Fruit fly (Drosophila melanogaster) whole organism, embryonic: ENCODE data around the gene CG6432.

ENCODE experiments used
- Ada2b ChIP-seq: fragments of 200-800 bp; sonication (Bioruptor generic); IDR thresholded peaks from 2 replicates; pipeline ENCODE4 v1.3.6; 2022; ENCODE audit warnings: missing biosample characterization, missing genetic modification characterization
- Aef1 ChIP-seq: fragments of 200-800 bp; sonication (Bioruptor generic); IDR thresholded peaks from 3 replicates; pipeline ENCODE4 v1.3.6; 2022; ENCODE audit warnings: missing biosample characterization, missing genetic modification characterization
- B-H1 ChIP-seq: fragments of 200-800 bp; sonication (Bioruptor generic); IDR thresholded peaks from 3 replicates; pipeline ENCODE4 v1.3.6; 2022; ENCODE audit warnings: missing biosample characterization, missing genetic modification characterization
- CG10267 ChIP-seq: fragments of 200-800 bp; sonication (Bioruptor generic); optimal IDR thresholded peaks from 2 replicates; lab custom pipeline; 2018; ENCODE audit warnings: missing biosample characterization, mild to moderate bottlenecking, missing genetic modification characterization, moderate library complexity
- CG10321 ChIP-seq: fragments of 200-800 bp; sonication (Bioruptor generic); IDR thresholded peaks from 2 replicates; pipeline ENCODE4 v1.3.6; 2022; ENCODE audit warnings: missing biosample characterization, missing genetic modification characterization
- CG11456 ChIP-seq: fragments of 200-800 bp; sonication (Bioruptor generic); IDR thresholded peaks from 3 replicates; pipeline ENCODE4 v1.3.6; 2022; ENCODE audit warnings: missing biosample characterization, missing genetic modification characterization
- CG1233 ChIP-seq: fragments of 200-800 bp; sonication (Bioruptor generic); optimal IDR thresholded peaks from 4 replicates; lab custom pipeline; 2018; ENCODE audit warnings: missing biosample characterization, mild to moderate bottlenecking, missing genetic modification characterization
- CG12942 ChIP-seq: fragments of 200-800 bp; sonication (Bioruptor generic); optimal IDR thresholded peaks from 3 replicates; lab custom pipeline; 2016; ENCODE audit warnings: missing biosample characterization, missing genetic modification characterization
- CG14965 ChIP-seq: fragments of 200-800 bp; sonication (Bioruptor generic); optimal IDR thresholded peaks from 2 replicates; lab custom pipeline; 2016; ENCODE audit warnings: missing biosample characterization, missing genetic modification characterization, borderline replicate concordance
- CG15601 ChIP-seq: fragments of 200-800 bp; sonication (Bioruptor generic); optimal IDR thresholded peaks from 3 replicates; lab custom pipeline; 2019; ENCODE audit warnings: missing biosample characterization, mild to moderate bottlenecking, missing genetic modification characterization, moderate library complexity
- CG15696 ChIP-seq: fragments of 200-800 bp; sonication (Bioruptor generic); optimal IDR thresholded peaks from 2 replicates; lab custom pipeline; 2019; ENCODE audit warnings: missing biosample characterization, mild to moderate bottlenecking, missing genetic modification characterization, moderate library complexity
- CG17186 ChIP-seq: fragments of 200-800 bp; sonication (Bioruptor generic); optimal IDR thresholded peaks from 3 replicates; lab custom pipeline; 2017; ENCODE audit warnings: missing biosample characterization, missing genetic modification reagents, missing genetic modification characterization
- CG17568 ChIP-seq: fragments of 200-800 bp; sonication (Bioruptor generic); optimal IDR thresholded peaks from 2 replicates; lab custom pipeline; 2018; ENCODE audit warnings: missing biosample characterization, mild to moderate bottlenecking, missing genetic modification characterization, moderate library complexity
- CG17612 ChIP-seq: fragments of 200-800 bp; sonication (Bioruptor generic); IDR thresholded peaks from 2 replicates; pipeline ENCODE4 v1.3.6; 2022; ENCODE audit warnings: missing biosample characterization, missing genetic modification characterization
- CG17802 ChIP-seq: fragments of 200-800 bp; sonication (Bioruptor generic); optimal IDR thresholded peaks from 2 replicates; lab custom pipeline; 2018; ENCODE audit warnings: missing biosample characterization, mild to moderate bottlenecking, missing genetic modification characterization, moderate library complexity
- CG2889 ChIP-seq: fragments of 200-800 bp; sonication (Bioruptor generic); IDR thresholded peaks from 3 replicates; pipeline ENCODE4 v1.3.6; 2022; ENCODE audit warnings: missing biosample characterization, missing genetic modification characterization
- CG3838 ChIP-seq: fragments of 200-800 bp; sonication (Bioruptor generic); optimal IDR thresholded peaks from 3 replicates; lab custom pipeline; 2016; ENCODE audit warnings: missing biosample characterization, missing genetic modification characterization
- CG4424 ChIP-seq: fragments of 200-800 bp; sonication (Bioruptor generic); optimal IDR thresholded peaks from 3 replicates; lab custom pipeline; 2016; ENCODE audit warnings: missing biosample characterization, missing genetic modification characterization
- CG8089 ChIP-seq: fragments of 200-800 bp; sonication (Bioruptor generic); optimal IDR thresholded peaks from 3 replicates; lab custom pipeline; 2016; ENCODE audit warnings: missing biosample characterization, missing genetic modification characterization
- CG8281 ChIP-seq: fragments of 200-800 bp; sonication (Bioruptor generic); optimal IDR thresholded peaks from 2 replicates; lab custom pipeline; 2018; ENCODE audit warnings: missing biosample characterization, mild to moderate bottlenecking, missing genetic modification characterization, moderate library complexity
- CG8478 ChIP-seq: fragments of >200 bp; optimal IDR thresholded peaks from 2 replicates; lab custom pipeline; 2018
- CG8924 ChIP-seq: fragments of 200-800 bp; optimal IDR thresholded peaks from 3 replicates; lab custom pipeline; 2019; ENCODE audit warnings: missing biosample characterization, mild to moderate bottlenecking, missing genetic modification characterization, moderate library complexity
- E2f2 ChIP-seq: fragments of 200-800 bp; sonication (Bioruptor generic); IDR thresholded peaks from 2 replicates; pipeline ENCODE4 v1.3.6; 2022; ENCODE audit warnings: missing biosample characterization, missing genetic modification characterization
- HLH54F ChIP-seq: fragments of 200-800 bp; sonication (Bioruptor generic); optimal IDR thresholded peaks from 3 replicates; lab custom pipeline; 2016; ENCODE audit warnings: missing biosample characterization, missing genetic modification characterization
- Hand ChIP-seq: fragments of 200-800 bp; sonication (Bioruptor generic); optimal IDR thresholded peaks from 2 replicates; lab custom pipeline; 2017; ENCODE audit warnings: mild to moderate bottlenecking, missing biosample characterization, missing genetic modification reagents, missing genetic modification characterization
- Hr78 ChIP-seq, 2 experiments: fragments of 200-800 bp in 1 of 2; fragments of >200 bp in 1 of 2; sonication (Bioruptor generic) in 1 of 2; optimal IDR thresholded peaks; 2 replicates each; lab custom pipeline; 2017 to 2019; ENCODE audit warnings: missing biosample characterization in 2 of 2, missing genetic modification characterization in 2 of 2, mild to moderate bottlenecking in 1 of 2, moderate library complexity in 1 of 2
- NFAT ChIP-seq: fragments of 200-800 bp; sonication (Bioruptor generic); IDR thresholded peaks from 2 replicates; pipeline ENCODE4 v1.3.6; 2022; ENCODE audit warnings: missing biosample characterization, missing genetic modification characterization
- PHDP ChIP-seq: fragments of 200-800 bp; sonication (Bioruptor generic); optimal IDR thresholded peaks from 3 replicates; lab custom pipeline; 2018; ENCODE audit warnings: missing biosample characterization, mild to moderate bottlenecking, missing genetic modification characterization, moderate library complexity
- Spps ChIP-seq: fragments of 200-800 bp; sonication (Bioruptor generic); optimal IDR thresholded peaks from 2 replicates; lab custom pipeline; 2018; ENCODE audit warnings: missing biosample characterization, mild to moderate bottlenecking, missing genetic modification characterization
- Taf1 ChIP-seq: fragments of 200-800 bp; sonication (Bioruptor generic); IDR thresholded peaks from 2 replicates; pipeline ENCODE4 v1.3.6; 2022; ENCODE audit warnings: missing biosample characterization, missing genetic modification characterization
- disco-r ChIP-seq: fragments of 200-800 bp; sonication (Bioruptor generic); optimal IDR thresholded peaks from 2 replicates; lab custom pipeline; 2016; ENCODE audit warnings: missing biosample characterization, missing genetic modification characterization
- dm ChIP-seq: fragments of 200-800 bp; sonication (Bioruptor generic); optimal IDR thresholded peaks from 3 replicates; lab custom pipeline; 2016; ENCODE audit warnings: missing biosample characterization, missing genetic modification characterization
- en ChIP-seq: fragments of 200-800 bp; sonication (Bioruptor generic); optimal IDR thresholded peaks from 2 replicates; lab custom pipeline; 2016; ENCODE audit warnings: missing biosample characterization, missing genetic modification characterization
- fd64A ChIP-seq: fragments of 200-800 bp; sonication (Bioruptor generic); optimal IDR thresholded peaks from 3 replicates; lab custom pipeline; 2018; ENCODE audit warnings: missing biosample characterization, mild to moderate bottlenecking, missing genetic modification characterization
- gcm2 ChIP-seq: fragments of 200-800 bp; sonication (Bioruptor generic); optimal IDR thresholded peaks from 2 replicates; lab custom pipeline; 2016; ENCODE audit warnings: missing biosample characterization, missing genetic modification characterization
- grn ChIP-seq: fragments of 200-800 bp; sonication (Bioruptor generic); optimal IDR thresholded peaks from 3 replicates; lab custom pipeline; 2017; ENCODE audit warnings: missing biosample characterization, missing genetic modification characterization
- gro ChIP-seq: fragments of 200-800 bp; sonication (Bioruptor generic); optimal IDR thresholded peaks from 2 replicates; lab custom pipeline; 2016; ENCODE audit warnings: missing biosample characterization, missing genetic modification characterization
- kah ChIP-seq: fragments of 200-800 bp; sonication (Bioruptor generic); optimal IDR thresholded peaks from 2 replicates; lab custom pipeline; 2018; ENCODE audit warnings: missing biosample characterization, mild to moderate bottlenecking, missing genetic modification characterization
- lbe ChIP-seq: fragments of 200-800 bp; sonication (Bioruptor generic); optimal IDR thresholded peaks from 2 replicates; lab custom pipeline; 2016; ENCODE audit warnings: missing biosample characterization, mild to moderate bottlenecking, missing genetic modification characterization
- mirr ChIP-seq: fragments of 200-800 bp; sonication (Bioruptor generic); optimal IDR thresholded peaks from 3 replicates; lab custom pipeline; 2018; ENCODE audit warnings: missing biosample characterization, mild to moderate bottlenecking, missing genetic modification characterization
- prd ChIP-seq, 3 experiments: fragments of >200 bp in 2 of 3; fragments of 200-800 bp in 1 of 3; sonication (Bioruptor generic) in 1 of 3; optimal IDR thresholded peaks in 2 of 3; IDR thresholded peaks in 1 of 3; 2 replicates in 2 of 3; 3 replicates in 1 of 3; pipeline versions ENCODE4 v1.3.6 to Lab custom; 2017 to 2022; ENCODE audit warnings: missing biosample characterization in 1 of 3, missing genetic modification characterization in 1 of 3
- repo ChIP-seq: fragments of 200-800 bp; sonication (Bioruptor generic); optimal IDR thresholded peaks from 2 replicates; lab custom pipeline; 2016; ENCODE audit warnings: missing biosample characterization, missing genetic modification characterization
- seq ChIP-seq: fragments of 200-800 bp; sonication (Bioruptor generic); IDR thresholded peaks from 2 replicates; pipeline ENCODE4 v1.3.6; 2022; ENCODE audit warnings: missing biosample characterization, missing genetic modification characterization
- ssp ChIP-seq: fragments of 200-800 bp; sonication (Bioruptor generic); IDR thresholded peaks from 2 replicates; pipeline ENCODE4 v1.3.6; 2022; ENCODE audit warnings: missing biosample characterization, missing genetic modification characterization
- sug ChIP-seq: fragments of 200-800 bp; optimal IDR thresholded peaks from 2 replicates; lab custom pipeline; 2019; ENCODE audit warnings: missing biosample characterization, mild to moderate bottlenecking, missing genetic modification characterization, moderate library complexity
- tin ChIP-seq: fragments of 200-800 bp; sonication (Bioruptor generic); optimal IDR thresholded peaks from 3 replicates; lab custom pipeline; 2016; ENCODE audit warnings: missing biosample characterization, missing genetic modification characterization
- tio ChIP-seq: fragments of 200-800 bp; sonication (Bioruptor generic); optimal IDR thresholded peaks from 2 replicates; lab custom pipeline; 2017; ENCODE audit warnings: missing biosample characterization, missing genetic modification characterization, inconsistent platforms
- usp ChIP-seq: fragments of >200 bp; optimal IDR thresholded peaks from 2 replicates; lab custom pipeline; 2017; ENCODE audit warnings: missing biosample characterization, missing genetic modification characterization
- vvl ChIP-seq: fragments of 200-800 bp; sonication (Bioruptor generic); IDR thresholded peaks from 2 replicates; pipeline ENCODE4 v1.3.6; 2022; ENCODE audit warnings: missing biosample characterization, missing genetic modification characterization
- wdn ChIP-seq: fragments of 200-800 bp; sonication (Bioruptor generic); IDR thresholded peaks from 2 replicates; pipeline ENCODE4 v1.3.6; 2022; ENCODE audit warnings: missing biosample characterization, missing genetic modification characterization

CG6432 gene

dm6 chr3R:24289768-24290349, 46.9 kb upstream of the CG6432 start, which contains the start of the genes CG34290 and Uck (continued):
- TF ChIP-seq CG3838 (GFP tag; lab: Kevin White, UChicago) (no peak), CG8089 (GFP tag; lab: Kevin White, UChicago) (peak; percentile 67), vvl (GFP tag; lab: Robert Waterston, UW) (peak; percentile 88), dm (peak; percentile 79), CG10321 (GFP tag; lab: Robert Waterston, UW) (no peak), usp (no peak), PHDP (tag; lab: Kevin White, UChicago) (peak; percentile 82), Spps (tag; lab: Kevin White, UChicago) (peak; percentile 30), CG1233 (peak; percentile 92), fd64A (peak; percentile 76), CG2889 (GFP tag; lab: Robert Waterston, UW) (no peak), CG14965 (GFP tag; lab: Kevin White, UChicago) (no peak), Taf1 (no peak), NFAT (GFP tag; lab: Robert Waterston, UW) (peak; percentile 75), en (GFP tag; lab: Kevin White, UChicago) (peak; percentile 60), gcm2 (peak; percentile 9), mirr (GFP tag; lab: Kevin White, UChicago) (peak; percentile 90), CG17568 (peak; percentile 91), tin (GFP tag; lab: Kevin White, UChicago) (peak; percentile 54), Ada2b (peak; percentile 39; the same call in 1 of the 2 replicates), prd (optimal IDR thresholded peaks at IDR 0.05; lab: Kevin White, UChicago) (no peak), prd (GFP tag; IDR thresholded peaks at IDR 0.05; lab: Robert Waterston, UW) (peak; percentile 47; the same call in 2 of the 3 replicates), E2f2 (GFP tag; lab: Robert Waterston, UW) (peak; percentile 74), lbe (GFP tag; lab: Kevin White, UChicago) (peak; percentile 67), grn (GFP tag; lab: Kevin White, UChicago) (peak; percentile 54), CG10267 (tag; lab: Kevin White, UChicago) (peak; percentile 71), wdn (GFP tag; lab: Robert Waterston, UW) (0 out of 2 replicates have a peak, but pooled peaks have one; percentile 54), CG8478 (lab: Kevin White, UChicago) (no peak), Hr78 (GFP tag; optimal IDR thresholded peaks at IDR 0.05; lab: Kevin White, UChicago) (peak in 1 of 2 experiments; percentile 13), CG17802 (tag; lab: Kevin White, UChicago) (peak; percentile 65), gro (peak; percentile 90), kah (GFP tag; lab: Kevin White, UChicago) (peak; percentile 57), disco-r (peak; percentile 14), CG17186 (GFP tag; lab: Kevin White, UChicago) (peak; percentile 73), HLH54F (GFP tag; lab: Kevin White, UChicago) (peak; percentile 69), repo (GFP tag; lab: Kevin White, UChicago) (peak; percentile 60), CG12942 (GFP tag; lab: Kevin White, UChicago) (peak; percentile 28), CG4424 (GFP tag; lab: Kevin White, UChicago) (peak; percentile 59), sug (tag; lab: Kevin White, UChicago) (peak; percentile 77), ssp (GFP tag; lab: Robert Waterston, UW) (peak; percentile 38; the same call in 1 of the 2 replicates), tio (GFP tag; lab: Kevin White, UChicago) (peak; percentile 3), Hand (peak; percentile 59), CG8924 (tag; lab: Kevin White, UChicago) (peak; percentile 34), CG17612 (no peak), seq (GFP tag; lab: Robert Waterston, UW) (0 out of 2 replicates have a peak, but pooled peaks have one; percentile 23), CG8281 (tag; lab: Kevin White, UChicago) (peak; percentile 54), CG15601 (tag; lab: Kevin White, UChicago) (peak; percentile 78), Aef1 (GFP tag; lab: Robert Waterston, UW) (no peak), CG11456 (GFP tag; lab: Robert Waterston, UW) (peak; percentile 76; the same call in 2 of the 3 replicates), CG15696 (peak; percentile 38), B-H1 (GFP tag; lab: Robert Waterston, UW) (peak; percentile 35; the same call in 1 of the 3 replicates)
